Worm (Caenorhabditis elegans) whole organism, L4 larva: ENCODE results near the gene ZK512.1.

Experiments
- ceh-62 ChIP-seq: sonication (generic microtip); optimal IDR thresholded peaks from 2 replicates; lab custom pipeline; 2017; ENCODE audit warnings: missing biosample characterization, missing genetic modification characterization
- unc-130 ChIP-seq: sonication (generic microtip); optimal IDR thresholded peaks from 2 replicates; lab custom pipeline; 2016; ENCODE audit warnings: missing genetic modification reagents, missing genetic modification characterization, missing compliant biosample characterization

ce11 chrIII:9089325-9089823 lies 25.4 kb upstream of the ZK512.1 start, which contains the start of the genes mccc-2 and mrpl-44:
- TF ChIP-seq ceh-62 (tag; lab: Kevin White, UChicago) (no peak), unc-130 (GFP tag; lab: Kevin White, UChicago) (no peak)
